Fruit fly (Drosophila melanogaster) whole organism: ENCODE results near the gene CG7567.

Experiments
- CG8478 ChIP-seq: fragments of >200 bp; optimal IDR thresholded peaks from 2 replicates; lab custom pipeline; 2018; ENCODE audit warnings: inconsistent platforms
- Dll ChIP-seq: fragments of >200 bp; optimal IDR thresholded peaks from 2 replicates; lab custom pipeline; 2017
- pan ChIP-seq: fragments of >200 bp; optimal IDR thresholded peaks from 2 replicates; lab custom pipeline; 2017
- psq ChIP-seq: fragments of >200 bp; optimal IDR thresholded peaks from 2 replicates; lab custom pipeline; 2017
- usp ChIP-seq: fragments of >200 bp; optimal IDR thresholded peaks from 2 replicates; lab custom pipeline; 2017; ENCODE audit warnings: missing biosample characterization, missing genetic modification characterization, mixed read lengths

DNA sequence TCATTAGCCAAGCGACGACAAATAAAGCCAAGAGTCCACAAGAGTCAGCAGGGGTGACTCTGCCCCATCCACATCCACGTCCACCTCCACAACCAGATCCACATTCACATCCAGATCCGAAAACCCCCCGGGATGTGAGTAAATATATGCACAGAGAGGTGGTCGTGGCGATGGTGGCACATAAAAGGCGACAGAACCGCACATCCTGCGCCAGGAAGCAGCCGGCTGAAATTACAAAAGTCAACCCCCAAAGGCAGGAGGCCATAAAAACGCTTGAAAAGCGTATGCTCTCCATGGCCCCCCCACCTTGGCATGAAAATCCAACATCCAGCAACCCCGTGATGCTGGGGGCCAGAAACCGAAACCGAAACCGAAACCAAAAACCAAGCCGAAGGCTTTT, 37.2 kb downstream of the CG7567 start:
- TF ChIP-seq psq (lab: Kevin White, UChicago) (no peak), CG8478 (lab: Kevin White, UChicago) (no peak), pan (lab: Kevin White, UChicago) (no peak), usp (no peak), Dll (no peak)
